Fruit fly (Drosophila melanogaster) whole organism, pupa: ENCODE results near the gene CG18063.
A peak's percentile ranks its signal among the peaks of the same experiment; 100 is the strongest.

ENCODE experiments used
- CG10348 ChIP-seq: fragments of 200-800 bp; sonication (Bioruptor generic); IDR thresholded peaks from 2 replicates; pipeline ENCODE4 v1.3.6; 2022; ENCODE audit warnings: missing biosample characterization, missing genetic modification characterization
- CG12605 ChIP-seq: fragments of 200-800 bp; sonication (Bioruptor generic); IDR thresholded peaks from 2 replicates; pipeline ENCODE4 v1.3.6; 2022; ENCODE audit warnings: missing biosample characterization, missing genetic modification characterization
- CG13204 ChIP-seq: fragments of 200-800 bp; sonication (Bioruptor generic); optimal IDR thresholded peaks from 2 replicates; lab custom pipeline; 2018; ENCODE audit warnings: missing biosample characterization, mild to moderate bottlenecking, missing genetic modification characterization, moderate library complexity
- CG14655 ChIP-seq: fragments of 200-800 bp; sonication (Bioruptor generic); optimal IDR thresholded peaks from 3 replicates; lab custom pipeline; 2017; ENCODE audit warnings: mild to moderate bottlenecking, missing biosample characterization, missing genetic modification reagents, missing genetic modification characterization
- CG15710 ChIP-seq: fragments of 200-800 bp; sonication (Bioruptor generic); optimal IDR thresholded peaks from 2 replicates; lab custom pipeline; 2018; ENCODE audit warnings: missing biosample characterization, mild to moderate bottlenecking, missing genetic modification characterization, moderate library complexity
- CG17806 ChIP-seq: fragments of 200-800 bp; sonication (Bioruptor generic); optimal IDR thresholded peaks from 2 replicates; lab custom pipeline; 2018; ENCODE audit warnings: missing biosample characterization, mild to moderate bottlenecking, missing genetic modification characterization, moderate library complexity
- CG32121 ChIP-seq: fragments of 200-800 bp; sonication (Bioruptor generic); IDR thresholded peaks from 2 replicates; pipeline ENCODE4 v1.3.6; 2022; ENCODE audit warnings: missing biosample characterization, missing genetic modification characterization
- CG34367 ChIP-seq: fragments of 200-800 bp; sonication (Bioruptor generic); optimal IDR thresholded peaks from 2 replicates; lab custom pipeline; 2018; ENCODE audit warnings: missing biosample characterization, mild to moderate bottlenecking, missing genetic modification characterization
- CG4496 ChIP-seq: fragments of 200-800 bp; sonication (Bioruptor generic); IDR thresholded peaks from 3 replicates; pipeline ENCODE4 v1.3.6; 2022; ENCODE audit warnings: missing biosample characterization, missing genetic modification characterization
- CG8159 ChIP-seq: fragments of 200-800 bp; sonication (Bioruptor generic); optimal IDR thresholded peaks from 3 replicates; lab custom pipeline; 2018; ENCODE audit warnings: missing biosample characterization, mild to moderate bottlenecking, missing genetic modification characterization, moderate library complexity
- CG8301 ChIP-seq: fragments of 200-800 bp; sonication (Bioruptor generic); optimal IDR thresholded peaks from 2 replicates; lab custom pipeline; 2018; ENCODE audit warnings: missing biosample characterization, mild to moderate bottlenecking, missing genetic modification characterization
- CG9948 ChIP-seq: fragments of 200-800 bp; sonication (Bioruptor generic); optimal IDR thresholded peaks from 2 replicates; lab custom pipeline; 2018; ENCODE audit warnings: missing biosample characterization, mild to moderate bottlenecking, missing genetic modification characterization, moderate library complexity
- D1 ChIP-seq: fragments of 200-800 bp; sonication (Bioruptor generic); optimal IDR thresholded peaks from 2 replicates; lab custom pipeline; 2018; ENCODE audit warnings: missing biosample characterization, mild to moderate bottlenecking, missing genetic modification characterization, moderate library complexity
- EcR ChIP-seq: fragments of 200-800 bp; sonication (Bioruptor generic); optimal IDR thresholded peaks from 3 replicates; lab custom pipeline; 2019; ENCODE audit warnings: missing biosample characterization, missing genetic modification characterization, mild to moderate bottlenecking, moderate library complexity, missing genetic modification reagents
- Ets98B ChIP-seq: fragments of 200-800 bp; sonication (Bioruptor generic); IDR thresholded peaks from 2 replicates; pipeline ENCODE4 v1.3.6; 2022; ENCODE audit warnings: missing biosample characterization, missing genetic modification characterization
- Pif1A ChIP-seq: fragments of 200-800 bp; sonication (Bioruptor generic); optimal IDR thresholded peaks from 3 replicates; lab custom pipeline; 2016; ENCODE audit warnings: missing biosample characterization, missing genetic modification characterization
- Pif1B ChIP-seq: fragments of 200-800 bp; sonication (Bioruptor generic); optimal IDR thresholded peaks from 3 replicates; lab custom pipeline; 2016; ENCODE audit warnings: missing biosample characterization, missing genetic modification characterization
- Snoo ChIP-seq: fragments of 200-800 bp; sonication (Bioruptor generic); optimal IDR thresholded peaks from 3 replicates; lab custom pipeline; 2017; ENCODE audit warnings: missing biosample characterization, mild to moderate bottlenecking, missing genetic modification characterization, inconsistent platforms
- fd96Ca ChIP-seq: fragments of 200-800 bp; sonication (Bioruptor generic); IDR thresholded peaks from 3 replicates; pipeline ENCODE4 v1.3.6; 2022; ENCODE audit warnings: missing biosample characterization, missing genetic modification characterization
- gl ChIP-seq: fragments of 200-800 bp; sonication (Bioruptor generic); optimal IDR thresholded peaks from 2 replicates; lab custom pipeline; 2018; ENCODE audit warnings: missing biosample characterization, mild to moderate bottlenecking, missing genetic modification characterization
- rn ChIP-seq: fragments of 200-800 bp; sonication (Bioruptor generic); IDR thresholded peaks from 2 replicates; pipeline ENCODE4 v1.3.6; 2022; ENCODE audit warnings: missing biosample characterization, missing genetic modification characterization

Gene CG18063

DNA sequence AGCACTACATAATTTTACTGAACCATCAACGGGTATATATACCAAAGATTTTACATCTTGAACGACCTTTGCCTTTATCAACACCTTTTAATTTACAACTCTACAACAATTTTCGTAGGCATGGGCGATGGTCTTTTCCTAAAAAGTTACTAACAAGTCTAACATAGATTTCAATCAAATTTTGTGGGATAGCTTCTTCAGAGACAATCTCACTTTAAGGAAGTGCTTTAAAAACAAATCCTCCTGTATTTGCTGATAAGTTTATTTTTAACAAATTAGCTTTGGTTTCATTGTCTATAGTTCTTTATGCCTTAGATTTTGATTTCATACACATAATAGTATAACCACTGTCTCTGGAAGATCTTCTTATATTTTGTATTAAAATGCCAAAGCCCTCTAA lies at the start of gene CG18063:
Gene CG18063 (plus strand): TSS at position 301 of the 400 bp plus-strand sequence.
- no peak for TF ChIP-seq gl (tag; lab: Kevin White, UChicago)
- TF ChIP-seq rn (GFP tag; lab: Robert Waterston, UW) = no peak
- TF ChIP-seq CG32121 = no peak
- TF ChIP-seq D1 (tag; lab: Kevin White, UChicago) = no peak
- no peak for TF ChIP-seq CG4496 (GFP tag; lab: Robert Waterston, UW)
- no peak for TF ChIP-seq CG34367 (tag; lab: Kevin White, UChicago)
- no peak for TF ChIP-seq CG12605 (GFP tag; lab: Robert Waterston, UW)

DNA sequence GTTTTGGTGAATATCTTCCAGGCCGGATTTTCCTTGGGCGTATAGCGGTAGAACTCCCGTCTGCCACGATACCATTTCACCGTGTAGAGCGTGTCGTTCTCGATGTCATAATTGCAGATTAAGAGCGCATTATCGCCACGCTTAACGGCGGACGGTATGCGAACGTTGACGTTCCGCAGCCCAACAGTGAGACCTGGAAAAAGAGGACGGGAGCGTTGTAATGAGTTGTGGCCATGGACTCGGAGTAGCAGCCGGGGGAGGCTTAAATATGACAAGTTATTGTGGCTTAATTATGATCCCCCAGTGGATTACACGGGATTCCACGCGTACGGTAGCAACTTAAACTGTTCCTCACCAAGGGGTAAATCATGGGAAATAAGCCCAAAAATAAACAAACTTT lies 49.6 kb upstream of the CG18063 start:
- TF ChIP-seq CG13204 (GFP tag; lab: Kevin White, UChicago) = peak; percentile 63
- peak; percentile 65 for TF ChIP-seq EcR (GFP tag; lab: Kevin White, UChicago)
- no peak for TF ChIP-seq CG34367 (tag; lab: Kevin White, UChicago)
- TF ChIP-seq CG14655 = no peak
- no peak for TF ChIP-seq CG10348 (GFP tag; lab: Robert Waterston, UW)

DNA sequence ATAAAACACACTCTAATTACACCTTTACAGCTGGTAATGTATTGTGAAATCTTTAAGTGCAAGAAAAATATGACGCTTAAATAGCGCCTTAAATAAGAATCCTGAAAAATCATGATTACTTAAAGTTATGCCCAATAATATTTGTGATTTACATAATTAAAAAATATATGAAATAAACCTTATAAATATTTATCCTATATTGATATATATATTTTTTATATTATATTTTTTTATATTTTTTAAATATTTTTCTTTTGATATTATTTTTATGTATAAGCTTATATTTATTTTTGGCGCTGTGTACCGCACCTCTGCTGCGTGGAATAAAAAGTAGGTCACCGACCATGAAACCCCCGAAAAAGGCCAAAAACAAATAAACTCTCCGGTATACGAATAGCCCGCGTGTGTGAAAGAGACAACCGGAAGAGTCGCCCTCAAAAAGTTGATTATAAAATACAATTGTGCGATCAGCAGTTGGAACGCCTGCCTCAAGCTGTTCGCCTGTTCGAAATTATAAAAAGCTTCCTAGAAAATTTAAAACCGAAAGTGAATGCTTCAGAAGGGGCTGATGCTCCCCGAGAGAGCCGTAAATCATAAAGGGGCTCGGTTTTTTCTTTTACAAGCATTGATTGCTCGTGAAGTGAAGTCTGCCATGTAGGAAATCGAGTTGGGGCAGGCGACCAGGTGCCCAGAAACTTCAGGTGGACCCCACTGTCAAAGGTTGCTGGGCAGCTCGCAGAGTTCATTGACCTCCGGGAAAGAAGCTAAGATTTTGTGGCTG lies 49.0 kb upstream of the CG18063 start:
- TF ChIP-seq Ets98B (GFP tag; lab: Robert Waterston, UW) = no peak
- peak; percentile 98 for TF ChIP-seq EcR (GFP tag; lab: Kevin White, UChicago)
- TF ChIP-seq CG32121 = no peak
- no peak for TF ChIP-seq CG9948 (tag; lab: Kevin White, UChicago)
- no peak for TF ChIP-seq Pif1B (GFP tag; lab: Kevin White, UChicago)
- TF ChIP-seq CG12605 (GFP tag; lab: Robert Waterston, UW) = no peak
- TF ChIP-seq, all 21 proteins: peak for 1

DNA sequence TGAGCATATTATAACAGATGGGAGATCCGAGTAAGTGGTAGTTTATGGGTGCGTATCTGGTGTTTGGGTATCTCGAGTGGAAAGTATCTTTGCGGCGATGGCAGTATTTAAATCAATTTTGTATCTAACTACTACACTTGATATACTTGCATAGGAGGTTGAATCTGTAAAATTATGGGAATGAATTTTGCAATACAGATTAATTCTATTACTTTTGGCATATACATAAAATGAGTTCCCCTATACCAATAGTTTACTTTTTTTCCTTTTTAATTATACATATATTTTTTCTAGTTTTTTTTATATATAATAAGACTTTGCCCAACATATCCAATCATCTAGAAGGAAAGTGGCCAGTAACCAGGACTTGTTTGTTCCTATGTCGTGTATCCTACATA lies 48.4 kb upstream of the CG18063 start:
- TF ChIP-seq CG13204 (GFP tag; lab: Kevin White, UChicago) (no peak), Ets98B (GFP tag; lab: Robert Waterston, UW) (no peak), CG12605 (GFP tag; lab: Robert Waterston, UW) (no peak), CG8301 (tag; lab: Kevin White, UChicago) (no peak), gl (tag; lab: Kevin White, UChicago) (no peak), Pif1A (GFP tag; lab: Kevin White, UChicago) (peak; percentile 60), fd96Ca (no peak), D1 (tag; lab: Kevin White, UChicago) (peak; percentile 34), CG14655 (no peak), CG34367 (tag; lab: Kevin White, UChicago) (peak; percentile 61), EcR (GFP tag; lab: Kevin White, UChicago) (no peak), Snoo (tag; lab: Kevin White, UChicago) (no peak), Pif1B (GFP tag; lab: Kevin White, UChicago) (no peak), CG32121 (no peak), CG4496 (GFP tag; lab: Robert Waterston, UW) (no peak), CG9948 (tag; lab: Kevin White, UChicago) (peak; percentile 84), rn (GFP tag; lab: Robert Waterston, UW) (no peak), CG15710 (tag; lab: Kevin White, UChicago) (peak; percentile 83), CG10348 (GFP tag; lab: Robert Waterston, UW) (no peak), CG17806 (tag; lab: Kevin White, UChicago) (peak; percentile 73), CG8159 (tag; lab: Kevin White, UChicago) (peak; percentile 84)

DNA sequence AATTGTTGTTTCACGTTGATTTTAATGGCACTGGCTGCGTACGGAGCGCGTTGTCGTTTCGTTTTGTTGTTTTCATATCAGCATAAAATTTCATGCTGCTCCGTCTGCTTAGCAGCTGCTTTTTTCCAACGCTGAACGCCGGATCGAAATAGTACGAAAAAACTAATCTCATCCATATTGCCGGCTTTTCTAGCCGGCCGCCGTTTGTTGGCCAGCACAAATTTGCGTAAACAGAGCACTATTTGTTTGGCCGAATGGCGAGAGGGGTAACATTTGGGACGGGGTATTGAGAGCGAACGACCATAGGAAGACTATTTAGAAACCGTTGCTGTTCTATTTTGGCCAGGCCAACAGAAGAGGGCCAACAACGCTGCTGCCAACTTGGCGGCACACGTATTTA lies 47.8 kb upstream of the CG18063 start:
- TF ChIP-seq D1 (tag; lab: Kevin White, UChicago) = no peak
- TF ChIP-seq CG13204 (GFP tag; lab: Kevin White, UChicago) = no peak
- peak; percentile 83 for TF ChIP-seq EcR (GFP tag; lab: Kevin White, UChicago)

DNA sequence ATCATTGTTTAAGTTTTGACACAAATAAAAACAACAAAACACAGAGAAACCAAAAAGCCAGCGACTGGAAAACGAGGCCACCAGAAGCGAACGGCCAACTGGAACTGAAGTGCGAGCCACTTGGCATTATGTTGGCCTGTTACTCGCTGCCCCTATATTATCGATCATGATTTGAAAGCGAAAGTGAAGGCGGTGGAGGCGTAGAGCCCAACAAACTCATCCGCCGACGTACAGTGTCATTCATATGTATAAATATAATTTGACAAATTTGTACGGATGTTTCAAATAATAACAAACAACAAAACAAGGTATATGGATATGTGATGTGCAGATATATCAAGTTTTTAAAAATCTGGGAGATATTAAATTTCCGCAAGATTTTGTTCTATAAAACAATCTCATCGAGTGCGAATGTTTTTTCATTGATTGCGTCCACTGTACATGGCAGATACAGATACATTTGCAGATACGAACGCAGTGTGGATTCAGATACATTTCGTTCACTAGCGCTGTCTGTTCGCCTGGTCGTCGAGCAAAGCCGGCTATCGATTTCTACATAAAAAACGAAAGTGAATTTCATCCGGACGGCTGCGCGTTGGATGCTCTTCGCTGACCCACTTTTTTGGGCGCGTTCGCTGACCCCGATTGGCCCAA lies 46.6 kb upstream of the CG18063 start:
- TF ChIP-seq CG13204 (GFP tag; lab: Kevin White, UChicago) (peak; percentile 81), fd96Ca (peak; percentile 88), gl (tag; lab: Kevin White, UChicago) (peak; percentile 90), CG34367 (tag; lab: Kevin White, UChicago) (peak; percentile 96), CG32121 (peak; percentile 94), Snoo (tag; lab: Kevin White, UChicago) (peak; percentile 95), Ets98B (GFP tag; lab: Robert Waterston, UW) (peak; percentile 91), rn (GFP tag; lab: Robert Waterston, UW) (peak; percentile 81), CG9948 (tag; lab: Kevin White, UChicago) (peak; percentile 93), CG17806 (tag; lab: Kevin White, UChicago) (peak; percentile 93), CG15710 (tag; lab: Kevin White, UChicago) (peak; percentile 92), CG8159 (tag; lab: Kevin White, UChicago) (peak; percentile 95), EcR (GFP tag; lab: Kevin White, UChicago) (no peak), D1 (tag; lab: Kevin White, UChicago) (peak; percentile 88), CG14655 (peak; percentile 79), CG12605 (GFP tag; lab: Robert Waterston, UW) (peak; percentile 90), Pif1A (GFP tag; lab: Kevin White, UChicago) (peak; percentile 96), Pif1B (GFP tag; lab: Kevin White, UChicago) (peak; percentile 96), CG10348 (GFP tag; lab: Robert Waterston, UW) (peak; percentile 80), CG8301 (tag; lab: Kevin White, UChicago) (peak; percentile 83), CG4496 (GFP tag; lab: Robert Waterston, UW) (peak; percentile 94)
